Fruit fly (Drosophila melanogaster): Measurements from ENCODE around the gene sob.
A peak's percentile ranks its signal among the peaks of the same experiment; 100 is the strongest.

Gene sob

DNA sequence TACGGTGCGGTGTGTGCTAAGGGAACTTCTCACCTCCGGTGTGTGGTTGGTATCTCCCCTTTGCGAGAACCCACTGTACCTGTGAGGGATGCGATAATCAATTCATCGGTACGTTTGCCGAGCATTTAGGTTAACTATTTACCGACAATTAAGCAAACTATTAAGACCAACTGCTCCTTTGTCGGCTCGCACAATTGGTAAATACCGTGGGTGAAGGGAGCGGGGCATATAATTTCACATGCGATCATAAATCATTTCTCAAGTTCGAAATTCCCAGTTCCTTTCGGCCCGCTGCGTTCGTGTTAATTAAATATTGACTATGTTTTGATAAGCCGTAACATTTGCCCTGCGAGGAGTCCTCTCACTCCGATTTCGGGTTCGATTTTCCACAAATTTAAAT is 31.7 kb downstream of the sob start:
- TF ChIP-seq CTCF (optimal IDR thresholded peaks at IDR 0.05) = no peak
- TF ChIP-seq CG8478 (optimal IDR thresholded peaks at IDR 0.05) = no peak

DNA sequence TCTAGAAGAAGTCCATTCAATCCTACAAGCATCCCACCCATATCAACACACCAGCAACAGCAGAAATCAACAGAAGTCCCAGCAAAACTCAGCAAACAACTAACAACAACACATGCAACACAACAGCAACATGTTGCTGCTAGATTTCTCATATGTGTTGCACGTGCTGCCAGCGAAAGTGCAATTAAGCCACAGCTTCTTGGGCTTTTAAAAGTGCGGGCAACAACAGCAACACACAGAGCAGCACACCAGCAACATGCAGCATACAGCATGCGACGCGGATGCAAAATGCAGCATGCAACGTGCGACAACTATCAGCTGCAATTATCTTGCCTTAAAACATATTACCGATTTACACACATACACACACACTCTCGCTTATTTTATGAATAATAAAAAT is 33.1 kb downstream of the sob start:
- no peak for TF ChIP-seq CTCF (optimal IDR thresholded peaks at IDR 0.05)
- TF ChIP-seq CG8478 (optimal IDR thresholded peaks at IDR 0.05) = no peak

DNA sequence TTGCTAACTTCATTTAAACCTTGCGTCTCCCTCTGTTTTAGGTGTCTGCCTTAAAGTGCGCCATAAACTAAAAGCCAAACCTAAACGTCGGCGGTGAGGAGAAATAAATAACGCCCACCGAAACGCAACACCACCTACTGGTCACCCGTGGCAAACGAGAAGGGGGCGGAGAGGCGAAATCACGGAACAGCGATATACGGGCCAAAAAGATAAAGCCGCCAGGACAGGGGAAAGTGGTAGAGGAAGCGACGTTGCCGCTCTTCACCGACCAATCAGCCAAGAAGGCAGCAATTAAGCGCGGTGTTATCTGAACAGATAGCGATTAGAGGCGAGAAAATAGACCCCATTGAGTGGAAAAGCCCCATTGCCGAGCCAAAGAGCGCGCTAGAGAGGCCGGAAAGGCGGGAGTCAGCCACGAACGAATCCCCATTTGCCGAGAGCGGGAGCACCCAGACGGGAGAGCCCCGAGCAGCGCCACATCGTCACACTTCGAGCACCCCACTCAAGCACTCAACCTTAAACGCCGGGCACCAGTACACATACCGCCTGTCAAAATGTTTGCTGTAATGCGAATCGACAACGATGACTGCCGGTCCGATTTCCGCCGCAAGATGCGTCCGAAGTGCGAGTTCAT is 35.4 kb downstream of the sob start:
- no peak for TF ChIP-seq CG8478 (optimal IDR thresholded peaks at IDR 0.05)
- TF ChIP-seq CTCF (optimal IDR thresholded peaks at IDR 0.05) = no peak

DNA sequence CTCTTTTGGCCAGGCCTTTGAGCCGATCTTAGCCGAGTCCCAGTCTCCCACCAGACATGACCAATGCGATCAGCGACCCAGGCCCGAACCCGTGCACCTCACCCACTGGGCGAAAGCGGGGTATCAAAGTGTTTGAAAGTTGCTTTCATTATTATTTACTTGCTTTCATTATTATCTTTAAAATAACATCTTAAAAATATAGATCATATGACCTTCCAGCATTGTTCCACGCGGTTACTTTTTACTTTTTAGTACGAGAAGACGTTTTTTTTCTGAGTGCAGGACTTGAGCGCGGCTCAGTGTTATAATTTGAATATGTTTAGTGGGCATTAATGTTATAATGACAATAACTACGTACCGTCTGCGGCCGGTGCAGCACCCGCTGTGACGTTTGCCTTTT is 37.5 kb downstream of the sob start:
- TF ChIP-seq CG8478 (optimal IDR thresholded peaks at IDR 0.05) (no peak), CTCF (optimal IDR thresholded peaks at IDR 0.05) (no peak)

DNA sequence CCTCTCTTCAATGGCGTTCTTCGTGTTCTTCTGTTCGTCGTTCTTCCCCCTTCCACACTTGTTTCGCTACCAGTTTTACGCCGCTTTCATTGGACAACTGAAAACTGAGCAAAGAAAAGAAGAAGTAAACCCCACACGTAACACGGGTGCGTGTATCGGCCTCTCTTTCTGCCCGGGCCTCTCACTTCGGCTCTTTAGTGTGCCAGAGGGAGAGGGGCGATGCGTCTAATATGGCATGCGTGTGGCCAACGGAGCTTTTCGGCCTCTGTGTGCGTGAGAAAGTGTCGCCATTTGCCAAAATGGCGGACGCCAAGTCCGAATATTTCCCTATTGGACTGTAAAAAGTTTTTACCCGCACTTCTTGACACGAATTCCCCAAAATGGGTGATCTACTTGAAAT is 40.6 kb downstream of the sob start:
- TF ChIP-seq CTCF (optimal IDR thresholded peaks at IDR 0.05) (peak in 1 of 2 experiments; percentile 9), CG8478 (optimal IDR thresholded peaks at IDR 0.05) (no peak)

DNA sequence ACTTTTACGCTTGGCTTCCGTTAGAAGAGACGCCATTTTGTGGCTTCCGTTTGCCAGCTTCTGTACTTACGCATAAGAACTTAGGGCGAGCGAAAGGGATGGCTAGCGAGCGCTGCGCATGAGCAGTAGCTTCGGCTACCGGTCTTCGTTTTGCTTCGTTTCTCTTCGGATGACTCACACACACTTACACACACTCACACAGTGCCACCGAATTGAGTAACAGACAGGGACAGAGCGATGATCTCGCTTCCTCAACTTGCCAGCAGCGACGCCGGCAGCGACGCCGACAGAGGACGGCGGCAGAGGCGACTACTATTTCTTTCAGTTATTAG is 41.2 kb downstream of the sob start:
- TF ChIP-seq CTCF (optimal IDR thresholded peaks at IDR 0.05) (peak; percentile 22 to 44), CG8478 (optimal IDR thresholded peaks at IDR 0.05) (no peak)

DNA sequence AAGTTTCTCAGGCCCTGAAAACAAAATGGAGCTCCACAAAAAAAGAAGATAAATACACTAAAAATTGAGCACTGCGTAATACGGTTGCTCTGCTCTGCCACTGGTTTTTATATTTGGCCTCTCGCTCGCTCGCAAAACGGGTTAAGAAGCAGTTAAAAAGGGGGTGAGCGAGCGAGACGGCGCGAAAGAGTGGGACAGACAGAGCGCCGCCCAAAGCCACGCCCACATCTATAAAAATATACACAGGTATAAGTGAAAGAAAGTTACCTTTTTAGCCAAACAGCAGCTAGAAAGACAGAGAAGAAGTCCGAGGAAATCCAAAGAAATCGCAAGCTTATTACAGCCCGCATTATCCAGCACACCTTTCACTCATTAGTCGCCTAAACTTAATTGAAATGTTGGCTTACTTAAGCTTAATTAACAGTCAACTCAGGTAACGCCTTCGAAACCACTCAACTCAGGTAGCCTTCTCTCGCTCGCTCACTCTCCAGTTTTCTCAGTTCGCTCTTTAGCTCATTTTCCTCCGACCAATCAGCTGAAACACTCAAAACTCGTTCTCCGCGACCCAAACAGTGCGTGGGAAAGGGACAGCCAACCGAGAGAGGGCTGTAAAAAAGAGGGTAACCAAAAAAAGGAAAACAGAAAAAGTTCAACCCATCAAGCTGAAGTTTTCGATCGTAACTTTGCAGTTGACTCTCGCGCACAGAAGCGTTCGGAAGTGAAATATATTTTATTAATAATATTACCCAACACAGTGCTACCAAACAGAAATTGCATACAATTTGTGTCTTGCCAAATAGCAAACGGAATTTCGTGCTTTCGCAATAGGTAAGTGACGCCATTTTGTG is 41.8 kb downstream of the sob start, which contains the start of gene drm:
TSS of gene drm (plus strand) at position 684 of the 848 bp plus-strand sequence.
- TF ChIP-seq CTCF (optimal IDR thresholded peaks at IDR 0.05) (no peak), CG8478 (optimal IDR thresholded peaks at IDR 0.05) (no peak)

DNA sequence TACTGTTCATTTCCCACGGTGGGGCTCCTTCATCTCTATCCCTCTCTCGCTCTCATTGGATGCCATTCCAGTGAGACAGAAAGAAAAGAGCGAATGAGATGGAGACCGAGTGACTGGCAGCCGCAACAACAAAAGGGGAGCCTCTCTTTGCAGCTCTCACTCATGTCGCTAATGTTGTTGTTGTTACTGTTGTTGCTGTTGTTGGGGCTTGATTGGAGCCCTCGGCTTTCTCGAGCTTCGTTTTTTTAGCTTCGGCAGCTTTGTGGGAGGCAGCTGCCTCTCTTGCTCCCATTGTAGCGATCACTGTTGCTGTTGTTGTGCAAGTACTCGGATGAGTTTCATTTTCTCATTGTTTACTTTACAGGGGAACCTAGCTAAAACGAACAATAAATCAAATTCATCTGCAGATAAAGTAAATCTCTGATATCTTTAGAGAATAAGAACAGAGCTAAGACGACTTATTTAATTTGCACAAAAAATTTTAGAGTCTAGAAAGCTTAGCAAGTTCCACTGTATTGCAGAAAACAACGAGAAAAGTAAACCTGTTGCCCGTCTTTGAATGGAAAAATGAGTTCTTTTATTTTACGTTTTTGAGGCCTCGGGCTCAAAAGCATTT is 46.2 kb downstream of the sob start:
- no peak for TF ChIP-seq CTCF (optimal IDR thresholded peaks at IDR 0.05)
- no peak for TF ChIP-seq CG8478 (optimal IDR thresholded peaks at IDR 0.05)

DNA sequence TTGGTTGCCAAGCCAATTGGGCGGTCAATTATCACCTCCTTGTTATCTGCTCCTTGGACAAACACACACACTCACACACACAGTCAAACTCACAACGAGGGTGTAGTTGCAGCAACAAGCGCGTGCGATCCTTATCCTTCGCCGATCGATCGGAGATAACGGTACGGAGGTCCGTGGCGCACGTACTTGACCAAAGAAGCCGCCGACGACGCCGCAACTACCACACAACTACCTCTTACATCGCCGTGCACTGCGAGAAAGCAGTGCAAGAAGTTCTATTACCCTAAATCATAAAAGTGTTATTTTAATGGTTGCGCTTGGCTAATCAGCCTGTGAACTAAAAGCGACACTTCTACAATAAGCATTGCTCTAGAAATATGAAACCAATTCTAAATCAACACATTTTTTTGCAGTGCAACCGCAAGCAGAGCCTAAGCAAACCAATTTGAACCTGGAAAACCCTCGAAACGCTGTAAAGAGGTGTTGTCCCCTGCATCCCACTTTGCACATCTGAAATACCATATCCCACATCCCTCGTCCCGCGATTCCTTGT is 47.5 kb downstream of the sob start:
- TF ChIP-seq CTCF (optimal IDR thresholded peaks at IDR 0.05) (no peak), CG8478 (optimal IDR thresholded peaks at IDR 0.05) (no peak)

DNA sequence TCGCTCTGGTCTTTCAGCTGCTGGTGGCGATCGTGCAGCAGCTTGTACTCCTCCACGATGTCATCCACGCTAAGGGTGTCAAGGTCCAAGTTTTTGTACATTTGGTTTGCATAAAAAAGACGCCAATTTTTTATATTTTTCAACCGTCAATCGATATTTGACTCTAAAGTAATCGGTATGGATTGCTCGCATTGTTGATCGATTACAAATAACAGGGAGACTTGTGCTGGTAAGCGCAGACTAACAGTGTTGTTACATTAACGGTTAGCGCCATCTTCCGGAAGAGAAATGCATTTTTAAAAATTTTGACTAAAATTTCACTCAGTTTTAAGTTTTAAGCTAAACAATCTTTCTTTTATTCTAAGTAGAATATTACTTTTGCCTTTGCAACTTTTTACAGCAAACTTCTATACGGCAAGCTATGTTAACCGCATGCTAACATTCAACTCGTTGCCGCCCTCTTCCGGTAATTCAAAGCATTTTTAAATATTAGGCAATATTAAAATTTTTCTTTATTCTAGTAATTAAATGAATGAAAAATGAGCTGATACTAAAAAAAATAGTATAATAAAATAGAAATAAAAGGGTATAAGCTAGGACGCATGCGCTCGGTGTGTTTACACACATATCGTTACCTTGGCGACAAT is 50.3 kb downstream of the sob start, which contains the start of the genes Spindly and IFT57:
TSS of gene Spindly (minus strand) at position 132 of the 647 bp plus-strand sequence.
TSS of gene IFT57 (plus strand) at position 604 of the 647 bp plus-strand sequence.
- peak; percentile 84 to 88 for TF ChIP-seq CTCF (optimal IDR thresholded peaks at IDR 0.05)
- no peak for TF ChIP-seq CG8478 (optimal IDR thresholded peaks at IDR 0.05)
